Fruit fly (Drosophila melanogaster): ENCODE measurements around the gene RpL13A.

RpL13A gene

dm6 chr3R:5648569-5649476 is 24.5 kb downstream of the RpL13A start, which contains the start of the genes MTA1-like and Sec23 (continued):
- TF ChIP-seq Stat92E (GFP tag; optimal IDR thresholded peaks at IDR 0.05) (peak in 1 of 3 experiments; percentile 48), CG34376 (GFP tag; optimal IDR thresholded peaks at IDR 0.05) (peak; percentile 46), CG17359 (tag; optimal IDR thresholded peaks at IDR 0.05) (peak; percentile 16), CG30020 (tag; optimal IDR thresholded peaks at IDR 0.05) (peak; percentile 78), bab2 (GFP tag; optimal IDR thresholded peaks at IDR 0.05) (peak; percentile 41), CG11695 (GFP tag; IDR thresholded peaks at IDR 0.05) (0 out of 3 replicates have a peak, but pooled peaks have one; percentile 27), CG32767 (GFP tag; IDR thresholded peaks at IDR 0.05) (no peak; the same call in 1 of the 2 replicates), CG14667 (GFP tag; IDR thresholded peaks at IDR 0.05) (no peak), hkb (optimal IDR thresholded peaks at IDR 0.05) (no peak), hkb (GFP tag; IDR thresholded peaks at IDR 0.05) (no peak), Rfx (GFP tag; IDR thresholded peaks at IDR 0.05) (peak; percentile 71), otp (GFP tag; IDR thresholded peaks at IDR 0.05) (no peak), CG31441 (GFP tag; IDR thresholded peaks at IDR 0.05) (peak; percentile 74), fd96Cb (tag; optimal IDR thresholded peaks at IDR 0.05) (peak; percentile 18), CG16815 (GFP tag; optimal IDR thresholded peaks at IDR 0.05) (peak; percentile 38), CG31365 (tag; optimal IDR thresholded peaks at IDR 0.05) (no peak), sug (tag; optimal IDR thresholded peaks at IDR 0.05) (peak; percentile 64), CG31224 (GFP tag; IDR thresholded peaks at IDR 0.05) (peak; percentile 5; the same call in 1 of the 2 replicates), CG17186 (GFP tag; optimal IDR thresholded peaks at IDR 0.05) (peak; percentile 59), CG4404 (GFP tag; IDR thresholded peaks at IDR 0.05) (peak; percentile 35; the same call in 1 of the 2 replicates), row (GFP tag; IDR thresholded peaks at IDR 0.05) (peak; percentile 91), CG17568 (GFP tag; optimal IDR thresholded peaks at IDR 0.05) (no peak), Bgb (GFP tag; IDR thresholded peaks at IDR 0.05; ENCODE audit: partially characterized antibody) (peak; percentile 88), zfh2 (GFP tag; optimal IDR thresholded peaks at IDR 0.05) (peak; percentile 54), PHDP (tag; optimal IDR thresholded peaks at IDR 0.05) (peak; percentile 48), CG9437 (GFP tag; optimal IDR thresholded peaks at IDR 0.05) (peak; percentile 75), CG10543 (GFP tag; optimal IDR thresholded peaks at IDR 0.05) (peak; percentile 66), Ssrp (tag; optimal IDR thresholded peaks at IDR 0.05) (peak; percentile 36), zen2 (GFP tag; IDR thresholded peaks at IDR 0.05; ENCODE audit: partially characterized antibody) (peak; percentile 85; the same call in 2 of the 3 replicates), CG10209 (GFP tag; optimal IDR thresholded peaks at IDR 0.05) (peak; percentile 41), Ada2b (GFP tag; IDR thresholded peaks at IDR 0.05) (no peak), MESR4 (GFP tag; optimal IDR thresholded peaks at IDR 0.05) (peak; percentile 86), Usf (GFP tag; optimal IDR thresholded peaks at IDR 0.05) (peak; percentile 6), CG9797 (GFP tag; optimal IDR thresholded peaks at IDR 0.05) (peak; percentile 35), CG13424 (tag; optimal IDR thresholded peaks at IDR 0.05) (peak; percentile 68), CG2889 (GFP tag; IDR thresholded peaks at IDR 0.05) (no peak), twi (tag; optimal IDR thresholded peaks at IDR 0.05) (peak; percentile 44), slbo (GFP tag; IDR thresholded peaks at IDR 0.05) (peak; percentile 72), CG13894 (tag; optimal IDR thresholded peaks at IDR 0.05) (peak; percentile 37), crp (GFP tag; optimal IDR thresholded peaks at IDR 0.05) (peak in 1 of 2 experiments; percentile 81), CG9727 (GFP tag; optimal IDR thresholded peaks at IDR 0.05) (peak; percentile 74), mld (GFP tag; IDR thresholded peaks at IDR 0.05; ENCODE audit: partially characterized antibody) (peak; percentile 91), CG15601 (tag; optimal IDR thresholded peaks at IDR 0.05) (peak; percentile 64), CG7839 (tag; optimal IDR thresholded peaks at IDR 0.05) (peak; percentile 68), CG18476 (GFP tag; optimal IDR thresholded peaks at IDR 0.05) (peak; percentile 11), Antp (GFP tag; optimal IDR thresholded peaks at IDR 0.05) (no peak), CG2129 (GFP tag; IDR thresholded peaks at IDR 0.05; ENCODE audit: partially characterized antibody) (peak; percentile 86)

Measured in whole organism, embryonic.